Worm (Caenorhabditis elegans): Measurements from ENCODE around the gene F38B7.11.

ce11 chrV:11527531-11527930 lies 19.4 kb upstream of the F38B7.11 start, which contains the start of gene ccch-1:
- TF ChIP-seq somi-1 (GFP tag; optimal IDR thresholded peaks at IDR 0.05) (no peak), ceh-40 (GFP tag; IDR thresholded peaks at IDR 0.05) (no peak), nhr-90 (tag; optimal IDR thresholded peaks at IDR 0.05) (no peak), atf-7 (tag; optimal IDR thresholded peaks at IDR 0.05) (no peak), dpl-1 (GFP tag; optimal IDR thresholded peaks at IDR 0.05) (no peak), madf-10 (tag; optimal IDR thresholded peaks at IDR 0.05) (no peak), ztf-18 (tag; optimal IDR thresholded peaks at IDR 0.05) (no peak), F55B11.4 (tag; optimal IDR thresholded peaks at IDR 0.05; ENCODE audit: borderline replicate concordance, insufficient read depth) (no peak), tlf-1 (GFP tag; optimal IDR thresholded peaks at IDR 0.05) (no peak)

All from whole organism, young adult.